Fruit fly (Drosophila melanogaster) whole organism: Measurements from ENCODE around the gene beta-PheRS.
A peak's percentile ranks its signal among the peaks of the same experiment; 100 is the strongest.

Experiments
- CG8478 ChIP-seq: fragments of >200 bp; optimal IDR thresholded peaks from 2 replicates; lab custom pipeline; 2018; ENCODE audit warnings: inconsistent platforms
- Dll ChIP-seq: fragments of >200 bp; optimal IDR thresholded peaks from 2 replicates; lab custom pipeline; 2017
- EcR ChIP-seq, 2 experiments: fragments of >200 bp; optimal IDR thresholded peaks; 2 replicates each; lab custom pipeline; 2017; ENCODE audit warnings: missing biosample characterization in 2 of 2, missing genetic modification characterization in 2 of 2, missing genetic modification reagents in 2 of 2
- pan ChIP-seq: fragments of >200 bp; optimal IDR thresholded peaks from 2 replicates; lab custom pipeline; 2017
- psq ChIP-seq: fragments of >200 bp; optimal IDR thresholded peaks from 2 replicates; lab custom pipeline; 2017
- usp ChIP-seq: fragments of >200 bp; optimal IDR thresholded peaks from 2 replicates; lab custom pipeline; 2017; ENCODE audit warnings: missing biosample characterization, missing genetic modification characterization, mixed read lengths

DNA sequence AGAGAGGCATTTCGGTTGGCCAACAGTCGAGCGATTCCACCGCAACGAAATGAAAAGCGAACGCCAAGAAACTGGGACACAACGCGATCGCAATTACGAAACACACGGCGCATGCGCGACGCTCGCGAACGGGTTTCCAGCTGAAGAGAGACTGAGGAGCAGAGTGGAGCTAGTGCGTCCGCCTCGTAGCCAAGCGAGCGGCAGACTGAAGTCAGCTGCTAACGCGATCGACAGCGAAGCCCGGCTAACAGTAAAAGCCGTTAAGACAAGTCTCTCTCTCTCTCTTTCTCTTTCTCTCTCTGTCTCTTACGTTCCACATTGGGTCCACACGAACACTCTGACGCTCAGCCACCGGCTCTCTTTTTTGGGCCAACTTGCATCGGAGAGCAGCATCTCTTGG lies 33.9 kb downstream of the beta-PheRS start, which contains the start of gene CG17786:
- TF ChIP-seq pan (lab: Kevin White, UChicago) (no peak), CG8478 (lab: Kevin White, UChicago) (no peak), psq (lab: Kevin White, UChicago) (no peak), EcR (GFP tag; optimal IDR thresholded peaks at IDR 0.05; lab: Kevin White, UChicago) (no peak), usp (GFP tag; lab: Kevin White, UChicago) (no peak), Dll (peak; percentile 74)
